Worm (Caenorhabditis elegans): ENCODE data around the gene T26A5.6.

DNA sequence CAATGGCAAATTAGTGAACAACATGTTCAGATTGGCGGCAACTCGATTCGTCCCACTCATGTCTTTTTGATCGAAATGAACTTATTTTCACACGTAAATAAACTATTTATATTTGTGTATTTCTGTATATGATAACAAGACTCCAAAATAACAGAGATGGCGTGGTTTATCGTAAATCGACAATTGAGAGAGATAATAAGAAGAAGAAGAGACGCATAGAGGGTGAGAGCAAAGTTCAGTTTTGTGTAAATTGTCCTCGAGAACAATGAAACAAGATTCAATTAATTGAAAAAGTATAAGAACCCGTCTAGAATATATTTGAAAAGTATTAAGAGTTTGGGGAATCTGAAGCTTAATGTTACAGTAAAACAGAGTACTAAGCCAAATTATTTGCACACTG lies 39.1 kb downstream of the T26A5.6 start:
- TF ChIP-seq W03F9.2 (tag; optimal IDR thresholded peaks at IDR 0.05) (no peak), him-1 (tag; optimal IDR thresholded peaks at IDR 0.05) (no peak)
